Worm (Caenorhabditis elegans) whole organism, L4 larva: ENCODE measurements around the gene R11D1.13.

ENCODE experiments used
- D1046.2 ChIP-seq: fragments of 200-800 bp; sonication (Bioruptor generic); IDR thresholded peaks from 2 replicates; pipeline ENCODE4 v1.3.6; 2022; ENCODE audit warnings: missing genetic modification characterization, missing compliant biosample characterization
- F26F4.8 ChIP-seq: fragments of 200-800 bp; sonication (Bioruptor generic); conservative IDR thresholded peaks from 2 replicates; pipeline ENCODE4 v1.3.6; 2022; ENCODE audit warnings: missing genetic modification characterization, missing compliant biosample characterization
- F44E2.7 ChIP-seq: fragments of 200-800 bp; sonication (Bioruptor generic); IDR thresholded peaks from 2 replicates; pipeline ENCODE4 v2.1.2; 2022; ENCODE audit warnings: missing genetic modification characterization, missing compliant biosample characterization
- T20F7.1 ChIP-seq: fragments of 200-800 bp; sonication (Bioruptor generic); optimal IDR thresholded peaks from 2 replicates; lab custom pipeline; 2018; ENCODE audit warnings: mild to moderate bottlenecking, missing genetic modification characterization, missing compliant biosample characterization
- T26A8.4 ChIP-seq: fragments of 200-800 bp; sonication (Bioruptor generic); IDR thresholded peaks from 2 replicates; pipeline ENCODE4 v1.3.6; 2022; ENCODE audit warnings: missing genetic modification characterization, missing compliant biosample characterization
- Y105C5A.15 ChIP-seq: fragments of 200-800 bp; sonication (Bioruptor generic); IDR thresholded peaks from 2 replicates; pipeline ENCODE4 v1.3.6; 2022; ENCODE audit warnings: missing genetic modification characterization, missing compliant biosample characterization
- Y48G9A.11 ChIP-seq: fragments of 200-800 bp; sonication (Bioruptor generic); IDR thresholded peaks from 2 replicates; pipeline ENCODE4 v1.3.6; 2022; ENCODE audit warnings: missing genetic modification reagents, missing genetic modification characterization, missing compliant biosample characterization
- Y75B8A.6 ChIP-seq: fragments of 200-800 bp; sonication (Bioruptor generic); IDR thresholded peaks from 2 replicates; pipeline ENCODE4 v1.3.6; 2022; ENCODE audit warnings: missing genetic modification reagents, missing genetic modification characterization, missing compliant biosample characterization
- ZK337.2 ChIP-seq: fragments of 200-800 bp; sonication (Bioruptor generic); IDR thresholded peaks from 2 replicates; pipeline ENCODE4 v1.3.6; 2022; ENCODE audit warnings: missing genetic modification reagents, missing genetic modification characterization, missing compliant biosample characterization
- aha-1 ChIP-seq: fragments of 150-350 bp; peaks from one replicate; lab custom pipeline; 2014; ENCODE audit warnings: missing biosample characterization, missing genetic modification characterization
- arid-1 ChIP-seq: fragments of 200-800 bp; sonication (Bioruptor generic); conservative IDR thresholded peaks from 2 replicates; pipeline ENCODE4 v1.3.6; 2022; ENCODE audit warnings: missing genetic modification reagents, missing genetic modification characterization, missing compliant biosample characterization
- ceh-28 ChIP-seq: fragments of 150-350 bp; optimal IDR thresholded peaks from 2 replicates; lab custom pipeline; 2014; ENCODE audit warnings: missing biosample characterization, missing genetic modification reagents, missing genetic modification characterization
- ceh-32 ChIP-seq: sonication (generic microtip); optimal IDR thresholded peaks from 2 replicates; lab custom pipeline; 2016; ENCODE audit warnings: mild to moderate bottlenecking, missing genetic modification characterization, missing compliant biosample characterization; ENCODE audit not compliant: poor library complexity
- ceh-44 ChIP-seq: fragments of 200-800 bp; sonication (Bioruptor generic); IDR thresholded peaks from 2 replicates; pipeline ENCODE4 v1.3.6; 2022; ENCODE audit warnings: missing genetic modification reagents, missing genetic modification characterization, missing compliant biosample characterization
- ceh-62 ChIP-seq: sonication (generic microtip); optimal IDR thresholded peaks from 2 replicates; lab custom pipeline; 2017; ENCODE audit warnings: missing biosample characterization, missing genetic modification characterization
- ces-1 ChIP-seq: fragments of 150-350 bp; sonication (generic microtip); optimal IDR thresholded peaks from 4 replicates; lab custom pipeline; 2014; ENCODE audit warnings: missing biosample characterization, missing genetic modification reagents, missing genetic modification characterization
- ctbp-1 ChIP-seq: fragments of 200-800 bp; sonication (Bioruptor generic); IDR thresholded peaks from 2 replicates; pipeline ENCODE4 v1.3.6; 2022; ENCODE audit warnings: missing genetic modification reagents, missing genetic modification characterization, missing compliant biosample characterization
- daf-16 ChIP-seq, 3 experiments: sonication (generic microtip); optimal IDR thresholded peaks; 2 replicates each; lab custom pipeline; 2016 to 2017; ENCODE audit warnings: missing genetic modification characterization in 3 of 3, missing genetic modification reagents in 3 of 3, mild to moderate bottlenecking in 2 of 3, missing compliant biosample characterization in 2 of 3, missing biosample characterization in 1 of 3, moderate library complexity in 1 of 3
- dmd-8 ChIP-seq: fragments of 200-800 bp; sonication (Bioruptor generic); IDR thresholded peaks from 2 replicates; pipeline ENCODE4 v1.3.6; 2022; ENCODE audit warnings: missing genetic modification characterization, missing compliant biosample characterization
- duxl-1 ChIP-seq: sonication (generic microtip); optimal IDR thresholded peaks from 2 replicates; lab custom pipeline; 2016; ENCODE audit warnings: mild to moderate bottlenecking, missing genetic modification characterization, moderate library complexity, missing compliant biosample characterization; ENCODE audit not compliant: poor library complexity
- egl-27 ChIP-seq: sonication (generic microtip); optimal IDR thresholded peaks from 3 replicates; lab custom pipeline; 2017; ENCODE audit warnings: missing biosample characterization, missing genetic modification reagents, missing genetic modification characterization
- gei-8 ChIP-seq: fragments of 200-800 bp; sonication (Bioruptor generic); optimal IDR thresholded peaks from 2 replicates; lab custom pipeline; 2018; ENCODE audit warnings: mild to moderate bottlenecking, missing genetic modification characterization, missing compliant biosample characterization
- hif-1 ChIP-seq, 2 experiments: sonication (generic microtip); optimal IDR thresholded peaks; 2 replicates each; lab custom pipeline; 2016 to 2017; ENCODE audit warnings: missing compliant biosample characterization in 2 of 2, missing genetic modification characterization in 2 of 2, missing genetic modification reagents in 2 of 2, missing genotype in 2 of 2, mild to moderate bottlenecking in 1 of 2
- hlh-30 ChIP-seq: sonication (generic microtip); optimal IDR thresholded peaks from 2 replicates; lab custom pipeline; 2017; ENCODE audit warnings: antibody characterized with exemption, mild to moderate bottlenecking, missing genetic modification characterization, missing compliant biosample characterization; ENCODE audit not compliant: insufficient read depth
- hmg-1.1 ChIP-seq: fragments of 200-800 bp; sonication (Bioruptor generic); IDR thresholded peaks from 2 replicates; pipeline ENCODE4 v1.3.6; 2022; ENCODE audit warnings: missing genetic modification reagents, missing genetic modification characterization, missing compliant biosample characterization
- lin-15B ChIP-seq: fragments of 150-350 bp; sonication (generic microtip); optimal IDR thresholded peaks from 3 replicates; lab custom pipeline; 2014; ENCODE audit warnings: missing biosample characterization, missing genetic modification characterization
- lin-38 ChIP-seq: fragments of 200-800 bp; sonication (Bioruptor generic); IDR thresholded peaks from 2 replicates; pipeline ENCODE4 v1.3.6; 2022; ENCODE audit warnings: missing genetic modification reagents, missing genetic modification characterization, missing compliant biosample characterization
- lir-3 ChIP-seq: sonication (generic microtip); optimal IDR thresholded peaks from 2 replicates; lab custom pipeline; 2016; ENCODE audit warnings: mild to moderate bottlenecking, missing genetic modification characterization, missing compliant biosample characterization
- mdl-1 ChIP-seq, 2 experiments: fragments of 150-350 bp in 1 of 2; sonication (generic microtip) in 1 of 2; optimal IDR thresholded peaks; 2 replicates each; lab custom pipeline; 2014 to 2017; ENCODE audit warnings: missing biosample characterization in 2 of 2, missing genetic modification characterization in 2 of 2
- mep-1 ChIP-seq: fragments of 150-350 bp; sonication (generic microtip); optimal IDR thresholded peaks from 3 replicates; lab custom pipeline; 2014; ENCODE audit warnings: missing biosample characterization, missing genetic modification characterization
- nhr-102 ChIP-seq: sonication (generic microtip); optimal IDR thresholded peaks from 2 replicates; lab custom pipeline; 2016; ENCODE audit warnings: mild to moderate bottlenecking, missing genetic modification characterization, moderate library complexity, missing compliant biosample characterization
- nhr-237 ChIP-seq: sonication (generic microtip); optimal IDR thresholded peaks from 2 replicates; lab custom pipeline; 2017; ENCODE audit warnings: missing biosample characterization, missing genetic modification characterization
- nhr-25 ChIP-seq: sonication (generic microtip); optimal IDR thresholded peaks from 2 replicates; lab custom pipeline; 2017; ENCODE audit warnings: missing genetic modification characterization, mild to moderate bottlenecking, missing compliant biosample characterization, antibody characterized with exemption, moderate library complexity, borderline replicate concordance; ENCODE audit not compliant: insufficient read depth
- nhr-28 ChIP-seq: fragments of 150-350 bp; optimal IDR thresholded peaks from 2 replicates; lab custom pipeline; 2014; ENCODE audit warnings: missing biosample characterization, missing genetic modification characterization
- rbr-2 ChIP-seq: sonication (generic microtip); optimal IDR thresholded peaks from 2 replicates; lab custom pipeline; 2016; ENCODE audit warnings: missing genotype, missing genetic modification characterization, missing compliant biosample characterization
- saeg-2 ChIP-seq: fragments of 200-800 bp; sonication (Bioruptor generic); IDR thresholded peaks from 2 replicates; pipeline ENCODE4 v1.3.6; 2022; ENCODE audit warnings: missing genetic modification reagents, missing genetic modification characterization, missing compliant biosample characterization
- sdz-12 ChIP-seq: fragments of 200-800 bp; sonication (Bioruptor generic); optimal IDR thresholded peaks from 2 replicates; lab custom pipeline; 2018; ENCODE audit warnings: mild to moderate bottlenecking, missing genetic modification characterization, missing compliant biosample characterization
- skn-1 ChIP-seq: fragments of 150-350 bp; optimal IDR thresholded peaks from 2 replicates; lab custom pipeline; 2014; ENCODE audit warnings: missing biosample characterization, missing genetic modification characterization
- spr-1 ChIP-seq: sonication (generic microtip); optimal IDR thresholded peaks from 2 replicates; lab custom pipeline; 2016; ENCODE audit warnings: mild to moderate bottlenecking, missing genetic modification characterization, missing compliant biosample characterization
- spr-3 ChIP-seq: fragments of 200-800 bp; sonication (Bioruptor generic); optimal IDR thresholded peaks from 2 replicates; lab custom pipeline; 2018; ENCODE audit warnings: mild to moderate bottlenecking, missing genetic modification characterization, missing compliant biosample characterization
- unc-130 ChIP-seq: sonication (generic microtip); optimal IDR thresholded peaks from 2 replicates; lab custom pipeline; 2016; ENCODE audit warnings: missing genetic modification reagents, missing genetic modification characterization, missing compliant biosample characterization
- unc-39 ChIP-seq: sonication (generic microtip); optimal IDR thresholded peaks from 2 replicates; lab custom pipeline; 2017; ENCODE audit warnings: missing biosample characterization, missing genetic modification characterization
- unc-62 ChIP-seq, 3 experiments: fragments of 150-350 bp in 1 of 3; sonication (generic microtip); optimal IDR thresholded peaks in 2 of 3; peaks in 1 of 3; 1 replicate in 1 of 3; 2 replicates in 2 of 3; lab custom pipeline; 2014 to 2017; ENCODE audit warnings: missing biosample characterization in 3 of 3, missing genetic modification characterization in 3 of 3, missing genetic modification reagents in 3 of 3, missing genotype in 1 of 3
- zag-1 ChIP-seq: fragments of 150-350 bp; optimal IDR thresholded peaks from 2 replicates; lab custom pipeline; 2014; ENCODE audit warnings: missing biosample characterization, missing genetic modification characterization
- zfp-3 ChIP-seq: fragments of 200-800 bp; sonication (Bioruptor generic); conservative IDR thresholded peaks from 2 replicates; pipeline ENCODE4 v1.3.6; 2022; ENCODE audit warnings: missing genetic modification reagents, missing genetic modification characterization, missing compliant biosample characterization
- zip-11 ChIP-seq: fragments of 200-800 bp; sonication (Bioruptor generic); IDR thresholded peaks from 2 replicates; pipeline ENCODE4 v1.3.6; 2022; ENCODE audit warnings: missing genetic modification characterization, missing compliant biosample characterization
- zip-2 ChIP-seq: fragments of 150-350 bp; optimal IDR thresholded peaks from 2 replicates; lab custom pipeline; 2014; ENCODE audit warnings: missing biosample characterization, missing genetic modification characterization
- ztf-11 ChIP-seq: fragments of 150-350 bp; optimal IDR thresholded peaks from 2 replicates; lab custom pipeline; 2014; ENCODE audit warnings: missing biosample characterization, missing genetic modification characterization
- ztf-7 ChIP-seq: fragments of 150-350 bp; optimal IDR thresholded peaks from 2 replicates; lab custom pipeline; 2014; ENCODE audit warnings: missing biosample characterization, missing genetic modification characterization

R11D1.13 gene

ce11 chrV:12733465-12734248 lies 6.7 kb downstream of the R11D1.13 start, which contains the start of the genes dhs-21 and xbx-9 (continued):
- no peak for TF ChIP-seq zfp-3 (GFP tag; lab: Robert Waterston, UW)
- TF ChIP-seq spr-3 (GFP tag; lab: Kevin White, UChicago) = no peak
- TF ChIP-seq unc-62 (GFP tag; optimal IDR thresholded peaks at IDR 0.05 in 1 of 2; lab: Kevin White, UChicago) = peak in 1 of 2 experiments; percentile 95
- no peak for TF ChIP-seq unc-62 (tag; optimal IDR thresholded peaks at IDR 0.05; lab: Kevin White, UChicago)
- no peak for TF ChIP-seq sdz-12 (GFP tag; lab: Kevin White, UChicago)
- TF ChIP-seq dmd-8 (GFP tag; lab: Robert Waterston, UW) = no peak
- no peak for TF ChIP-seq gei-8 (GFP tag; lab: Kevin White, UChicago)
- no peak for TF ChIP-seq skn-1 (tag; lab: Kevin White, UChicago)
- no peak for TF ChIP-seq lin-15B
- no peak for TF ChIP-seq ces-1 (GFP tag; lab: Kevin White, UChicago)
- TF ChIP-seq nhr-25 (tag; lab: Kevin White, UChicago) = no peak
- TF ChIP-seq lir-3 (tag; lab: Kevin White, UChicago) = no peak
- no peak for TF ChIP-seq zip-11 (GFP tag; lab: Robert Waterston, UW)
- TF ChIP-seq arid-1 = no peak
- TF ChIP-seq Y105C5A.15 (GFP tag; lab: Robert Waterston, UW) = no peak
- TF ChIP-seq mep-1 (tag; lab: Kevin White, UChicago) = no peak
- no peak for TF ChIP-seq ctbp-1 (GFP tag; lab: Robert Waterston, UW)
- no peak for TF ChIP-seq hmg-1.1 (GFP tag; lab: Robert Waterston, UW)
- TF ChIP-seq unc-39 = no peak
- no peak for TF ChIP-seq Y75B8A.6 (GFP tag; lab: Robert Waterston, UW)
- peak; percentile 49 for TF ChIP-seq ztf-7
- no peak for TF ChIP-seq zag-1
- TF ChIP-seq mdl-1 (tag; optimal IDR thresholded peaks at IDR 0.05; lab: Kevin White, UChicago) = no peak
- no peak for TF ChIP-seq daf-16 (GFP tag; optimal IDR thresholded peaks at IDR 0.05; lab: Kevin White, UChicago)
- TF ChIP-seq daf-16 (tag; optimal IDR thresholded peaks at IDR 0.05; lab: Kevin White, UChicago) = peak; percentile 64
- no peak for TF ChIP-seq lin-38 (GFP tag; lab: Robert Waterston, UW)
- no peak for TF ChIP-seq saeg-2 (GFP tag; lab: Robert Waterston, UW)
- no peak for TF ChIP-seq rbr-2
- TF ChIP-seq duxl-1 = no peak
- no peak for TF ChIP-seq ztf-11 (tag; lab: Kevin White, UChicago)
- TF ChIP-seq zip-2 = no peak
- TF ChIP-seq F44E2.7 (GFP tag; lab: Robert Waterston, UW) = no peak
- TF ChIP-seq Y48G9A.11 (GFP tag; lab: Robert Waterston, UW) = no peak
- no peak for TF ChIP-seq ceh-32
- no peak for TF ChIP-seq ceh-44 (GFP tag; lab: Robert Waterston, UW)
- TF ChIP-seq unc-130 (GFP tag; lab: Kevin White, UChicago) = no peak
- peak; percentile 56 for TF ChIP-seq T20F7.1 (GFP tag; lab: Kevin White, UChicago)
- TF ChIP-seq aha-1 = no peak
- TF ChIP-seq hif-1 (tag; optimal IDR thresholded peaks at IDR 0.05; lab: Kevin White, UChicago) = no peak
- TF ChIP-seq nhr-102 (tag; lab: Kevin White, UChicago) = no peak
- no peak for TF ChIP-seq nhr-237 (tag; lab: Kevin White, UChicago)
- TF ChIP-seq ZK337.2 (GFP tag; lab: Robert Waterston, UW) = no peak
- no peak for TF ChIP-seq spr-1
- TF ChIP-seq ceh-62 = no peak
- TF ChIP-seq F26F4.8 (GFP tag; lab: Robert Waterston, UW) = no peak
- no peak for TF ChIP-seq D1046.2 (GFP tag; lab: Robert Waterston, UW)
- peak; percentile 65 for TF ChIP-seq hlh-30 (tag; lab: Kevin White, UChicago)
- TF ChIP-seq ceh-28 = no peak
- TF ChIP-seq T26A8.4 = no peak
- TF ChIP-seq egl-27 (tag; lab: Kevin White, UChicago) = no peak
- peak; percentile 92 for TF ChIP-seq nhr-28
